4 fruit fly cellular contexts compared by ENCODE assay signal in genomic region chr2L:13367378-13367777, dm6.
A peak's percentile ranks its signal among the peaks of the same experiment; 100 is the strongest.
TF ChIP-seq lines count a peak whose summit lies in the region.

Gene Tap42 (plus strand): TSS chr2L:13367617.

- no peak for TF ChIP-seq CTCF in whole organism, embryonic (GFP tag; optimal IDR thresholded peaks at IDR 0.05; lab: Kevin White, UChicago)

TF ChIP-seq in whole organism, adult, 20 proteins besides CTCF, POLR2A, EP300 and RAD21:
- TF ChIP-seq Mnt (GFP tag; optimal IDR thresholded peaks at IDR 0.05; lab: Kevin White, UChicago) (peak; percentile 30), CG33017 (tag; optimal IDR thresholded peaks at IDR 0.05; lab: Kevin White, UChicago) (peak; percentile 26), CG7101 (tag; optimal IDR thresholded peaks at IDR 0.05; lab: Kevin White, UChicago) (peak; percentile 34), toe (GFP tag; optimal IDR thresholded peaks at IDR 0.05; lab: Kevin White, UChicago) (no peak), cic (GFP tag; optimal IDR thresholded peaks at IDR 0.05; lab: Kevin White, UChicago) (peak; percentile 22), bab1 (GFP tag; optimal IDR thresholded peaks at IDR 0.05; lab: Kevin White, UChicago) (peak; percentile 47)

TF ChIP-seq in whole organism, embryonic, 481 proteins besides CTCF, POLR2A, EP300 and RAD21 (continues in another document):
- no peak for TF ChIP-seq cas (GFP tag; IDR thresholded peaks at IDR 0.05; lab: Robert Waterston, UW)
- no peak for TF ChIP-seq CG17912 (GFP tag; optimal IDR thresholded peaks at IDR 0.05; lab: Kevin White, UChicago)
- no peak for TF ChIP-seq nom (GFP tag; optimal IDR thresholded peaks at IDR 0.05; lab: Kevin White, UChicago)
- no peak for TF ChIP-seq fd96Cb (tag; optimal IDR thresholded peaks at IDR 0.05; lab: Kevin White, UChicago)
- TF ChIP-seq BEAF-32 (GFP tag; optimal IDR thresholded peaks at IDR 0.05; lab: Kevin White, UChicago): peak; percentile 10
- peak; percentile 48 for TF ChIP-seq sug (tag; optimal IDR thresholded peaks at IDR 0.05; lab: Kevin White, UChicago)
- no peak for TF ChIP-seq HHEX (GFP tag; optimal IDR thresholded peaks at IDR 0.05; lab: Kevin White, UChicago)
- peak; percentile 34 for TF ChIP-seq Nf-YC (tag; optimal IDR thresholded peaks at IDR 0.05; lab: Kevin White, UChicago)
- no peak for TF ChIP-seq kni (GFP tag; optimal IDR thresholded peaks at IDR 0.05; lab: Kevin White, UChicago)
- TF ChIP-seq eve (GFP tag; optimal IDR thresholded peaks at IDR 0.05; lab: Kevin White, UChicago): no peak
- TF ChIP-seq Sox100B (GFP tag; optimal IDR thresholded peaks at IDR 0.05; lab: Kevin White, UChicago): no peak
- TF ChIP-seq CG10431 (GFP tag; optimal IDR thresholded peaks at IDR 0.05; lab: Kevin White, UChicago): no peak
- TF ChIP-seq CG16813 (GFP tag; IDR thresholded peaks at IDR 0.05; lab: Robert Waterston, UW; ENCODE audit: partially characterized antibody): no peak
- no peak for TF ChIP-seq pita (GFP tag; optimal IDR thresholded peaks at IDR 0.05; lab: Kevin White, UChicago)
- no peak for TF ChIP-seq Vsx1 (GFP tag; optimal IDR thresholded peaks at IDR 0.05; lab: Kevin White, UChicago)
- no peak for TF ChIP-seq dmrt99B (tag; optimal IDR thresholded peaks at IDR 0.05; lab: Kevin White, UChicago)
- no peak for TF ChIP-seq CG17186 (GFP tag; optimal IDR thresholded peaks at IDR 0.05; lab: Kevin White, UChicago)
- TF ChIP-seq CG6791 (GFP tag; IDR thresholded peaks at IDR 0.05; lab: Robert Waterston, UW; ENCODE audit: partially characterized antibody): no peak
- TF ChIP-seq CG2889 (GFP tag; IDR thresholded peaks at IDR 0.05; lab: Robert Waterston, UW): no peak
- TF ChIP-seq CoRest (tag; optimal IDR thresholded peaks at IDR 0.05; lab: Kevin White, UChicago): peak; percentile 50
- TF ChIP-seq tio (GFP tag; optimal IDR thresholded peaks at IDR 0.05; lab: Kevin White, UChicago): no peak
- no peak for TF ChIP-seq jing (GFP tag; optimal IDR thresholded peaks at IDR 0.05; lab: Kevin White, UChicago)
- peak; percentile 27 for TF ChIP-seq CG8924 (tag; optimal IDR thresholded peaks at IDR 0.05; lab: Kevin White, UChicago)
- TF ChIP-seq ash1 (GFP tag; optimal IDR thresholded peaks at IDR 0.05; lab: Kevin White, UChicago): no peak
- TF ChIP-seq tna (GFP tag; IDR thresholded peaks at IDR 0.05; lab: Robert Waterston, UW; ENCODE audit: partially characterized antibody): no peak
- no peak for TF ChIP-seq unc-4 (GFP tag; IDR thresholded peaks at IDR 0.05; lab: Robert Waterston, UW; ENCODE audit: partially characterized antibody)
- TF ChIP-seq lbe (GFP tag; optimal IDR thresholded peaks at IDR 0.05; lab: Kevin White, UChicago): no peak
- no peak for TF ChIP-seq Opbp (GFP tag; IDR thresholded peaks at IDR 0.05; lab: Robert Waterston, UW; ENCODE audit: partially characterized antibody)
- TF ChIP-seq CG7745 (tag; optimal IDR thresholded peaks at IDR 0.05; lab: Kevin White, UChicago): no peak

TF ChIP-seq in whole organism, prepupa, 60 proteins besides CTCF, POLR2A, EP300 and RAD21 (continues in another document):
- TF ChIP-seq CG8319 (GFP tag; optimal IDR thresholded peaks at IDR 0.05; lab: Kevin White, UChicago) (no peak), Met (GFP tag; optimal IDR thresholded peaks at IDR 0.05; lab: Kevin White, UChicago) (no peak), Sox14 (GFP tag; optimal IDR thresholded peaks at IDR 0.05; lab: Kevin White, UChicago) (no peak), CG6276 (GFP tag; optimal IDR thresholded peaks at IDR 0.05; lab: Kevin White, UChicago) (no peak), vri (GFP tag; optimal IDR thresholded peaks at IDR 0.05; lab: Kevin White, UChicago) (no peak), Eip75B (GFP tag; optimal IDR thresholded peaks at IDR 0.05; lab: Kevin White, UChicago) (no peak), Smox (GFP tag; optimal IDR thresholded peaks at IDR 0.05; lab: Kevin White, UChicago) (peak; percentile 37), lz (GFP tag; optimal IDR thresholded peaks at IDR 0.05; lab: Kevin White, UChicago) (peak; percentile 5), OdsH (GFP tag; optimal IDR thresholded peaks at IDR 0.05; lab: Kevin White, UChicago) (no peak), CG1621 (tag; optimal IDR thresholded peaks at IDR 0.05; lab: Kevin White, UChicago) (no peak), Ets21C (GFP tag; optimal IDR thresholded peaks at IDR 0.05; lab: Kevin White, UChicago) (no peak), eg (GFP tag; IDR thresholded peaks at IDR 0.05; lab: Robert Waterston, UW) (no peak), CG10669 (GFP tag; optimal IDR thresholded peaks at IDR 0.05; lab: Kevin White, UChicago) (no peak), CG34406 (GFP tag; optimal IDR thresholded peaks at IDR 0.05; lab: Kevin White, UChicago) (no peak), CG11762 (GFP tag; optimal IDR thresholded peaks at IDR 0.05; lab: Kevin White, UChicago; ENCODE audit: insufficient read depth) (no peak), Hr39 (GFP tag; optimal IDR thresholded peaks at IDR 0.05; lab: Kevin White, UChicago) (no peak), pdm3 (GFP tag; optimal IDR thresholded peaks at IDR 0.05; lab: Kevin White, UChicago) (peak; percentile 25), CG16779 (tag; optimal IDR thresholded peaks at IDR 0.05; lab: Kevin White, UChicago) (no peak), Hr4 (GFP tag; optimal IDR thresholded peaks at IDR 0.05; lab: Kevin White, UChicago) (peak; percentile 25), Lpt (GFP tag; optimal IDR thresholded peaks at IDR 0.05; lab: Kevin White, UChicago) (no peak), CG15336 (GFP tag; IDR thresholded peaks at IDR 0.05; lab: Robert Waterston, UW) (no peak), spab (GFP tag; optimal IDR thresholded peaks at IDR 0.05; lab: Kevin White, UChicago) (no peak), acj6 (GFP tag; optimal IDR thresholded peaks at IDR 0.05; lab: Kevin White, UChicago) (peak; percentile 24), CG3919 (GFP tag; optimal IDR thresholded peaks at IDR 0.05; lab: Kevin White, UChicago) (no peak), CG11294 (GFP tag; IDR thresholded peaks at IDR 0.05; lab: Robert Waterston, UW) (no peak), Blimp-1 (GFP tag; optimal IDR thresholded peaks at IDR 0.05; lab: Kevin White, UChicago) (no peak), CG11902 (GFP tag; optimal IDR thresholded peaks at IDR 0.05; lab: Kevin White, UChicago) (no peak), Gug (GFP tag; IDR thresholded peaks at IDR 0.05; lab: Robert Waterston, UW) (no peak), Eip93F (GFP tag; optimal IDR thresholded peaks at IDR 0.05; lab: Kevin White, UChicago) (peak; percentile 34), fkh (GFP tag; optimal IDR thresholded peaks at IDR 0.05; lab: Kevin White, UChicago) (no peak), CG4318 (GFP tag; optimal IDR thresholded peaks at IDR 0.05; lab: Kevin White, UChicago) (no peak), CG6808 (GFP tag; optimal IDR thresholded peaks at IDR 0.05; lab: Kevin White, UChicago) (no peak)

TF ChIP-seq in whole organism, wandering third instar larva, 38 proteins besides CTCF, POLR2A, EP300 and RAD21:
- TF ChIP-seq sv (GFP tag; optimal IDR thresholded peaks at IDR 0.05; lab: Kevin White, UChicago) (peak; percentile 31), sage (GFP tag; optimal IDR thresholded peaks at IDR 0.05; lab: Kevin White, UChicago) (peak; percentile 76), GATAd (GFP tag; optimal IDR thresholded peaks at IDR 0.05; lab: Kevin White, UChicago) (no peak), foxo (GFP tag; optimal IDR thresholded peaks at IDR 0.05; lab: Kevin White, UChicago) (peak in 1 of 2 experiments; percentile 29), woc (GFP tag; optimal IDR thresholded peaks at IDR 0.05; lab: Kevin White, UChicago) (peak; percentile 52), Dif (GFP tag; optimal IDR thresholded peaks at IDR 0.05; lab: Kevin White, UChicago; ENCODE audit: partially characterized antibody) (no peak), h (GFP tag; optimal IDR thresholded peaks at IDR 0.05; lab: Kevin White, UChicago) (peak; percentile 17), Myc (optimal IDR thresholded peaks at IDR 0.05; lab: Kevin White, UChicago) (peak; percentile 64), brk (GFP tag; optimal IDR thresholded peaks at IDR 0.05; lab: Kevin White, UChicago) (peak; percentile 40), Rel (GFP tag; optimal IDR thresholded peaks at IDR 0.05; lab: Kevin White, UChicago) (no peak), Rel (tag; optimal IDR thresholded peaks at IDR 0.05; lab: Kevin White, UChicago) (no peak), fru (GFP tag; optimal IDR thresholded peaks at IDR 0.05; lab: Kevin White, UChicago) (peak; percentile 3), Sp1 (GFP tag; optimal IDR thresholded peaks at IDR 0.05; lab: Kevin White, UChicago) (peak; percentile 14)
